Worm (Caenorhabditis elegans) whole organism, dauer: ENCODE measurements around the gene srx-29.
"Not testable (repeated sequence)": the region's sequence is repeated elsewhere in the genome, so short reads cannot be mapped to it uniquely, and the experiment has no call there.

ENCODE experiments used
- unc-62 ChIP-seq: sonication (generic microtip); optimal IDR thresholded peaks from 2 replicates; lab custom pipeline; 2017; ENCODE audit warnings: missing biosample characterization, missing genetic modification reagents, missing genetic modification characterization

The srx-29 gene

DNA sequence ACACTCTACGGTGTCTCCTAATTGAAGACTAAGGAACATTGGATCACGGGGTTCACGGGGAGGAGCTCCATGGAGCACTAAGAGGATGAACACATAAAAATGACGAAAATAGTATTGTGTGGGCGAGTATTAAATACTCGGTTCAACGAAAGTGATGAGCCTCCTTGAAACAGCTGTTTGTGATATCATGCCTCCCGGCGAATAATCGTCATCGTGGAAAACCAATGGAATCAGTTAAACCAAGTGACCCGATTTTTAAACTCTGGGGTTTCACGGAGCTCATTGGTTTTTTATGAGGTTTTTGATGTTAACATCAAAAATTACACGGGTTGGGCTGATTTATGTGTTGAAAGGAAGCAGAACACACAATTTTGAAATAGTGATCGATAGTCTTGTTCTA is 36.4 kb downstream of the srx-29 start:
- no peak for TF ChIP-seq unc-62 (GFP tag; lab: Kevin White, UChicago)

DNA sequence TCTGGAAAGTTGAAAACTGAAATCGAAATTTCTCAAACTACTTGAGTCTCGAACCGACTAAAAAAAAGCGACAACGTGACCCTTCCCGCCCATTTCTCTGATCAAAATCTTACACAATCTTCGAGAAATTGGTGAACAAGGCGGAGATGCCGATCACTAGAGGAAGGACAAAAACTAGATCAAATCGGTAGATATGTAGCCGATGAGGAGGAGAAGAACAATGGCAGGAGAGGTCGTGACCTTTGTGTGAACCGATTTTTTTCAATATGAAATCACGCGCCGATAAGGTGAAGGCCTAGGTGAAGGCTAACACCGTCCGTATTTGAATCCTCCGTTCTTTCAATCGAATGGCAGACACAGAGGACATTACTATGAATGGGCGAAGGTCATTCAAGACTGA is 37.0 kb downstream of the srx-29 start:
- TF ChIP-seq unc-62 (GFP tag; lab: Kevin White, UChicago), result no peak

DNA sequence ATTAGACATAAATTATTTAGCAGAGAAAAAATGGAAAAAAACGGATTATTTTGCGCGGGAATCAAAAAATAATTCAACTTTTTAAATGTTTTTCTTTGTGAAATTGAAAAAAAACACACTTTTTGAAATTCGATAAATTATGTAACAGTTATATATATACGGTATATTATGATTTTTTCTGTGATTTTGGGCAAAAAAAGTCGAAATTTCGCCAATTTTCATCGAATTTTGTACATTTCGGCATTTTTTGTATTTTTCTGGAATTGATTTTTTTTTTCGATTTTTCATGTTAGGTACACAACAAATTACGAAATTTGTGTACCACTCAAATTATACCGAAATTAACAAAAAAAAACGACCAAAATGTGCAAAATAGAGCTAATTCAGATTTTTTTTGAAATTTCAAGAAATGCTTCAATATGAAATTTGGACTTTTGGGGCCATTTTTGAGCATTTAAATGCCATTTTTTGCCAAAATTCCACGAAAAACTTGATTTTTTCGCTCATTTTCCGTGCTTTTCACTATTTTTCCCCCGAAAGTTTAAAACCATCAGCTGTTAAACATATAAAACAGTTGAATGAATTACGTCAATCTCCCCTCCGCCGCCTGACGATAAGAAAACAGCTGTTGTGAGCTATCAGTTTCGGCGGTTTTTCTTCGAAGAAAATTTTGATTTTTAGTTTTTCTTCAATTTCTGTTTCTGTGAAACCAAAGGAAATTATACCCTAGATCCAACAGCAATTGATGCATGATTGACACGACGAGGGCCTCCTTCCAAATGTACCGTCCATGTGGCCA is 39.5 kb downstream of the srx-29 start:
- TF ChIP-seq unc-62 (GFP tag; lab: Kevin White, UChicago), result no peak

DNA sequence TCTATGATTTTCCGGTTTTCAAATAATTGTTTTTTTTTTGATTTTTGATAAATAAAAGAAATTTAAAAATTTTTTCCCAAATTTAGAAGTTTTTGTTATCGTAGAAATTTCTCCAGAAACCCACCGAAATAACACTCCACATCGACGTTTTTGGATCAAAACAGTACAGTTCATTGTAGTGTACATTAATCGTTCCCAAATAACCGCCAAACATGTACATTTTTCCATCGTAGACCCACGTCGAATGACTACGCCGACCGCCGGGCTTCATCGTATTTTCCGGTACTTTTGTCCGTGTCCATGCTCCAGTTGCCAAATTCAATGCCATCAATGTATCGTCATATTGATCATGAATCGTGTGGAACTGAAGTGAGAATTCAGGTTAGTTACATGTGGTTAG is 43.9 kb downstream of the srx-29 start, which contains the start of gene F53E4.2:
Gene F53E4.2, plus strand, starts transcription at position 301 of the 400 bp plus-strand sequence.
- TF ChIP-seq unc-62 (GFP tag; lab: Kevin White, UChicago), result no peak

DNA sequence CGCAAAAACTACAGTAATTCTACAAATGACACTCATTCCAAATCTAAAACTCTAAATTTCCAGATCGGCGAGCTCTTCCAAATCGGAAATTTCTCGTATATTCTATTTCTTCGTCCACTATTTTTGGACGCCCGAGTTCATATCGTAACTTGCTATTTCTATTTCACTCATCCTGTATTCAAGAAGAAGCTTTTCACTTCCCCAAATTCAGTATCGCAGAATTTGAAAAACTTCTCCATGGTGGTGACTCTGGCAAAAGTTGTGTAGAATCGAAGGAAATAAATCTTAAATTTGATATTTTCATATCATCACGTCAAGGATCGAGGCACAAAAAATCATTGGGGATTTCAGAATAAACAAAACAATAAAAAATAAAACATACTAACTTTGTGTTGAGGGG is 45.9 kb downstream of the srx-29 start:
- TF ChIP-seq unc-62 (GFP tag; lab: Kevin White, UChicago), result no peak

DNA sequence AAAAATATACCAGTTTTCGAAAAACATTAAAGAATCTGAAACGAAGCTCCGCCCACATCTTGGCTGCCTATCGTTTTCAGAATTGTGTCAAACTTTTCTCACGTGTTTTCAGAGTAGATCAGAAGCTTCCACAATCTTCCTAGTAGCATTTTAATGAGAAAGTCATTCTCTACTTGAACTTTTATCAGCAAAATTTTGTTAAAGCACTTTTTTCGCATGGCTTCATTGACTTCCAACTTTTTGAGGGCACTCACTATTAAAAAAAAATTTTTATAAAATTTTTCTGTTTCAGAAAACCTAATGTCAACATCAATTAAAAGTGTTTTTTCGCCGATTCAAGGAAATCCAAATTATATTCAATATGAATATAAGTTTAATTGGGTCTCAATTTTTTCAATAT is 47.8 kb downstream of the srx-29 start, which contains the start of gene sru-42:
Gene sru-42, plus strand, starts transcription at position 301 of the 400 bp plus-strand sequence.
- no peak for TF ChIP-seq unc-62 (GFP tag; lab: Kevin White, UChicago)

DNA sequence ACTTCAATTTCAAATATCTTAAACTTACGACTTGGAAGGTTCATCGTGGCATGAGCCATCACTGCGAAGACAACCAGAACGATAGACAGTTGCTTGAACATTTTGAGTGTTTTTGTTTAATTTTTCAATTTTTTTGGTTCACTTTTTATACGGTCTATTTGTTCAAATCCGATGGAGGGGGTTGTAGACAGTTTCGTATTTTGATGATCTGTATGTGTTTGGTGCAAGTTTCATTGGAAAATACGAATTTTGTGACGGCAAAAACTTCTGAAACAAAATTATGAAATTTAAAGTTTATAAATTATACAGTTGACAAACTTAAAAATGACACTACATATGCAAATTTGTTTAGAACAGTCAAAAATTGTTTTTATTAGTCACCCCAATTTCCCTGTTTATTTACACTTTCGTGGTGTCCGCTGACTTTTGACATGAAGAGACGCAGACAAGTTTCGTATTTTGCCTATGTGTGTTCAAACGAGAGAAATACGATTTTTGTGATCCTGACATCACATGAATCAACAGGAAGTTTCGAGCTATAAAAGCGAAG is 50.4 kb downstream of the srx-29 start, which contains the start of the genes C55A1.7 and C55A1.6:
Gene C55A1.7, minus strand, starts transcription at position 101 of the 550 bp plus-strand sequence.
Gene C55A1.6, plus strand, starts transcription at position 500 of the 550 bp plus-strand sequence.
- TF ChIP-seq unc-62 (GFP tag; lab: Kevin White, UChicago), result not testable (repeated sequence)
